Fruit fly (Drosophila melanogaster) whole organism, wandering third instar larva: ENCODE results near the gene ebd2.

Source experiments
- Abd-B ChIP-seq: fragments of >200 bp; optimal IDR thresholded peaks from 2 replicates; lab custom pipeline; 2017; ENCODE audit warnings: missing biosample characterization, missing genetic modification characterization
- CG32264 ChIP-seq: fragments of 200-800 bp; sonication (Bioruptor generic); optimal IDR thresholded peaks from 2 replicates; lab custom pipeline; 2016; ENCODE audit warnings: missing biosample characterization, missing genetic modification characterization
- CG9705 ChIP-seq: fragments of 200-800 bp; sonication (Bioruptor generic); optimal IDR thresholded peaks from 2 replicates; lab custom pipeline; 2018; ENCODE audit warnings: missing biosample characterization, mild to moderate bottlenecking, missing genetic modification characterization
- CrebA ChIP-seq: fragments of 200-800 bp; sonication (Bioruptor generic); optimal IDR thresholded peaks from 2 replicates; lab custom pipeline; 2016; ENCODE audit warnings: missing biosample characterization, mild to moderate bottlenecking, missing genetic modification characterization, borderline replicate concordance
- Dfd ChIP-seq: fragments of >200 bp; optimal IDR thresholded peaks from 2 replicates; lab custom pipeline; 2017; ENCODE audit warnings: missing biosample characterization, missing genetic modification characterization
- Dif ChIP-seq: fragments of 200-275, 200-300 bp; sonication (Bioruptor generic); optimal IDR thresholded peaks from 2 replicates; lab custom pipeline; 2018; ENCODE audit warnings: missing biosample characterization, missing genetic modification characterization; ENCODE audit not compliant: partially characterized antibody
- GATAd ChIP-seq: sonication (Bioruptor generic); optimal IDR thresholded peaks from 2 replicates; lab custom pipeline; 2016; ENCODE audit warnings: missing biosample characterization, missing genetic modification characterization
- HLH106 ChIP-seq: fragments of 200-800 bp; optimal IDR thresholded peaks from 3 replicates; lab custom pipeline; 2019; ENCODE audit warnings: missing biosample characterization, mild to moderate bottlenecking, missing genetic modification characterization, moderate library complexity
- Hnf4 ChIP-seq: fragments of 200-800 bp; sonication (Bioruptor generic); optimal IDR thresholded peaks from 2 replicates; lab custom pipeline; 2016; ENCODE audit warnings: missing biosample characterization, mild to moderate bottlenecking, missing genetic modification characterization
- Hr78 ChIP-seq: fragments of >200 bp; optimal IDR thresholded peaks from 2 replicates; lab custom pipeline; 2017; ENCODE audit warnings: missing biosample characterization, missing genetic modification characterization
- Hr83 ChIP-seq: fragments of 200-300 bp; sonication (Bioruptor generic); optimal IDR thresholded peaks from 2 replicates; lab custom pipeline; 2016; ENCODE audit warnings: missing biosample characterization, mild to moderate bottlenecking, missing genetic modification characterization, moderate library complexity; ENCODE audit not compliant: poor library complexity, severe bottlenecking
- Jra ChIP-seq: sonication (Bioruptor generic); optimal IDR thresholded peaks from 2 replicates; lab custom pipeline; 2016; ENCODE audit warnings: missing biosample characterization, missing genetic modification characterization
- Mio ChIP-seq: sonication (Bioruptor generic); optimal IDR thresholded peaks from 2 replicates; lab custom pipeline; 2016; ENCODE audit warnings: missing biosample characterization, missing genetic modification characterization
- Myc ChIP-seq: fragments of >200 bp; optimal IDR thresholded peaks from 2 replicates; lab custom pipeline; 2017
- N ChIP-seq: fragments of >200 bp; optimal IDR thresholded peaks from 2 replicates; lab custom pipeline; 2018; ENCODE audit warnings: missing biosample characterization, missing external identifiers, missing genetic modification characterization
- OdsH ChIP-seq: fragments of 200-800 bp; sonication (Bioruptor generic); optimal IDR thresholded peaks from 2 replicates; lab custom pipeline; 2016; ENCODE audit warnings: missing biosample characterization, mild to moderate bottlenecking, missing genetic modification characterization
- Rel ChIP-seq, 2 experiments: fragments of 200-800 bp; sonication (Bioruptor generic) in 1 of 2; optimal IDR thresholded peaks; 2 replicates in 1 of 2; 3 replicates in 1 of 2; lab custom pipeline; 2016 to 2019; ENCODE audit warnings: mild to moderate bottlenecking in 2 of 2, missing biosample characterization in 2 of 2, missing genetic modification characterization in 2 of 2, moderate library complexity in 1 of 2
- Sp1 ChIP-seq: fragments of 200-800 bp; sonication (Bioruptor generic); optimal IDR thresholded peaks from 3 replicates; lab custom pipeline; 2019; ENCODE audit warnings: missing biosample characterization, mild to moderate bottlenecking, missing genetic modification characterization, moderate library complexity
- Vsx2 ChIP-seq: fragments of 200-300, 225-300 bp; sonication (Bioruptor generic); optimal IDR thresholded peaks from 2 replicates; lab custom pipeline; 2018; ENCODE audit warnings: missing biosample characterization, missing genetic modification characterization; ENCODE audit not compliant: partially characterized antibody
- br ChIP-seq: fragments of 200-800 bp; sonication (Bioruptor generic); optimal IDR thresholded peaks from 2 replicates; lab custom pipeline; 2016; ENCODE audit warnings: missing biosample characterization, missing genetic modification characterization
- brk ChIP-seq: fragments of 200-800 bp; sonication (Bioruptor generic); optimal IDR thresholded peaks from 2 replicates; lab custom pipeline; 2016; ENCODE audit warnings: missing biosample characterization, mild to moderate bottlenecking, missing genetic modification characterization
- dl ChIP-seq, 2 experiments: fragments of 175-275, 200-275 bp in 1 of 2; fragments of 200-275 bp in 1 of 2; sonication (Bioruptor generic); optimal IDR thresholded peaks; lab custom pipeline; 2018; ENCODE audit warnings: mild to moderate bottlenecking in 2 of 2, missing biosample characterization in 2 of 2, missing genetic modification characterization in 2 of 2, moderate library complexity in 2 of 2; ENCODE audit not compliant: partially characterized antibody in 2 of 2, insufficient read depth in 1 of 2
- dmrt93B ChIP-seq: fragments of 200-800 bp; sonication (Bioruptor generic); optimal IDR thresholded peaks from 2 replicates; lab custom pipeline; 2018; ENCODE audit warnings: missing biosample characterization, mild to moderate bottlenecking, missing genetic modification characterization
- dsf ChIP-seq: sonication (Bioruptor generic); optimal IDR thresholded peaks from 2 replicates; lab custom pipeline; 2016; ENCODE audit warnings: missing biosample characterization, missing genetic modification characterization, borderline replicate concordance
- ey ChIP-seq: fragments of 200-800 bp; sonication (Bioruptor generic); optimal IDR thresholded peaks from 2 replicates; lab custom pipeline; 2016; ENCODE audit warnings: missing biosample characterization, missing genetic modification characterization
- foxo ChIP-seq, 2 experiments: fragments of 200-800 bp; sonication (Bioruptor generic); optimal IDR thresholded peaks; 2 replicates in 1 of 2; 3 replicates in 1 of 2; lab custom pipeline; 2016 to 2017; ENCODE audit warnings: missing biosample characterization in 2 of 2, missing genetic modification characterization in 2 of 2
- fru ChIP-seq: fragments of 200-800 bp; sonication (Bioruptor generic); optimal IDR thresholded peaks from 3 replicates; lab custom pipeline; 2016; ENCODE audit warnings: missing biosample characterization, mild to moderate bottlenecking, missing genetic modification characterization
- h ChIP-seq: fragments of 200-800 bp; sonication (Bioruptor generic); optimal IDR thresholded peaks from 3 replicates; lab custom pipeline; 2016; ENCODE audit warnings: missing biosample characterization, mild to moderate bottlenecking, missing genetic modification characterization
- jim ChIP-seq: fragments of 175-275, 200-325 bp; sonication (Bioruptor generic); optimal IDR thresholded peaks from 2 replicates; lab custom pipeline; 2016; ENCODE audit warnings: missing biosample characterization, mild to moderate bottlenecking, missing genetic modification characterization
- lola ChIP-seq: fragments of >200 bp; optimal IDR thresholded peaks from 2 replicates; lab custom pipeline; 2017; ENCODE audit warnings: missing biosample characterization, missing genetic modification characterization
- pan ChIP-seq: fragments of >200 bp; optimal IDR thresholded peaks from 2 replicates; lab custom pipeline; 2017
- psq ChIP-seq: fragments of 200-800 bp; sonication (Bioruptor generic); optimal IDR thresholded peaks from 3 replicates; lab custom pipeline; 2017; ENCODE audit warnings: missing biosample characterization, mild to moderate bottlenecking, missing genetic modification characterization, moderate library complexity
- rgr ChIP-seq: fragments of 200-800 bp; sonication (Bioruptor generic); optimal IDR thresholded peaks from 3 replicates; lab custom pipeline; 2016; ENCODE audit warnings: missing biosample characterization, mild to moderate bottlenecking, missing genetic modification characterization
- sage ChIP-seq: fragments of 200-800 bp; sonication (Bioruptor generic); optimal IDR thresholded peaks from 2 replicates; lab custom pipeline; 2016; ENCODE audit warnings: missing biosample characterization, mild to moderate bottlenecking, missing genetic modification characterization
- sv ChIP-seq: fragments of 200-800 bp; sonication (Bioruptor generic); optimal IDR thresholded peaks from 3 replicates; lab custom pipeline; 2016; ENCODE audit warnings: missing biosample characterization, missing genetic modification characterization
- tai ChIP-seq: sonication (Bioruptor generic); optimal IDR thresholded peaks from 2 replicates; lab custom pipeline; 2016; ENCODE audit warnings: missing biosample characterization, missing genetic modification characterization
- usp ChIP-seq: fragments of >200 bp; optimal IDR thresholded peaks from 2 replicates; lab custom pipeline; 2017; ENCODE audit warnings: missing biosample characterization, missing genetic modification characterization
- woc ChIP-seq: sonication (Bioruptor generic); optimal IDR thresholded peaks from 2 replicates; lab custom pipeline; 2016; ENCODE audit warnings: missing biosample characterization, mild to moderate bottlenecking, missing genetic modification characterization

Gene ebd2

dm6 chr3L:21304400-21304799, 44.7 kb downstream of the ebd2 start, which contains the start of the genes CG11309 and CG7632:
Gene CG11309 (minus strand): TSS chr3L:21304658.
Gene CG7632 (plus strand): TSS chr3L:21304697.
- TF ChIP-seq brk (GFP tag; lab: Kevin White, UChicago) (peak; percentile 99), Jra (GFP tag; lab: Kevin White, UChicago) (peak; percentile 98), fru (GFP tag; lab: Kevin White, UChicago) (peak; percentile 99), usp (GFP tag; lab: Kevin White, UChicago) (no peak), sv (GFP tag; lab: Kevin White, UChicago) (peak; percentile 98), Dif (GFP tag; lab: Kevin White, UChicago) (no peak), h (GFP tag; lab: Kevin White, UChicago) (peak; percentile 100), tai (GFP tag; lab: Kevin White, UChicago) (peak; percentile 98), OdsH (peak; percentile 100), sage (GFP tag; lab: Kevin White, UChicago) (peak; percentile 99), Abd-B (no peak), lola (GFP tag; lab: Kevin White, UChicago) (no peak), br (GFP tag; lab: Kevin White, UChicago) (peak; percentile 100), dsf (GFP tag; lab: Kevin White, UChicago) (peak; percentile 97), foxo (GFP tag; optimal IDR thresholded peaks at IDR 0.05; lab: Kevin White, UChicago) (peak; percentile 98 to 100), Hr78 (GFP tag; lab: Kevin White, UChicago) (no peak), psq (GFP tag; lab: Kevin White, UChicago) (peak; percentile 98), rgr (GFP tag; lab: Kevin White, UChicago) (peak; percentile 100), woc (peak; percentile 99), CG32264 (GFP tag; lab: Kevin White, UChicago) (peak; percentile 98), HLH106 (tag; lab: Kevin White, UChicago) (peak; percentile 100), Hnf4 (GFP tag; lab: Kevin White, UChicago) (peak; percentile 99), N (GFP tag; lab: Kevin White, UChicago) (no peak), GATAd (peak; percentile 97), Rel (GFP tag; optimal IDR thresholded peaks at IDR 0.05; lab: Kevin White, UChicago) (peak; percentile 99), Rel (tag; optimal IDR thresholded peaks at IDR 0.05; lab: Kevin White, UChicago) (peak; percentile 98), Myc (lab: Kevin White, UChicago) (peak; percentile 41), dl (GFP tag; optimal IDR thresholded peaks at IDR 0.05; lab: Kevin White, UChicago; ENCODE audit: insufficient read depth in 1 of 2, partially characterized antibody in 2 of 2) (no peak), CrebA (peak; percentile 97), CG9705 (peak; percentile 100), Vsx2 (GFP tag; lab: Kevin White, UChicago) (no peak), pan (lab: Kevin White, UChicago) (no peak), Sp1 (peak; percentile 100), ey (GFP tag; lab: Kevin White, UChicago) (peak; percentile 99), Mio (GFP tag; lab: Kevin White, UChicago) (peak; percentile 94), dmrt93B (GFP tag; lab: Kevin White, UChicago) (peak; percentile 98), jim (no peak), Hr83 (peak; percentile 98), Dfd (GFP tag; lab: Kevin White, UChicago) (peak; percentile 52)

- TF ChIP-seq Hnf4 (GFP tag; lab: Kevin White, UChicago) (peak; percentile 35), fru (GFP tag; lab: Kevin White, UChicago) (no peak), tai (GFP tag; lab: Kevin White, UChicago) (no peak), br (GFP tag; lab: Kevin White, UChicago) (no peak), N (GFP tag; lab: Kevin White, UChicago) (no peak), Myc (lab: Kevin White, UChicago) (no peak), CG32264 (GFP tag; lab: Kevin White, UChicago) (no peak), h (GFP tag; lab: Kevin White, UChicago) (no peak), Mio (GFP tag; lab: Kevin White, UChicago) (no peak), Dif (GFP tag; lab: Kevin White, UChicago) (peak; percentile 28), brk (GFP tag; lab: Kevin White, UChicago) (no peak), dmrt93B (GFP tag; lab: Kevin White, UChicago) (no peak), sage (GFP tag; lab: Kevin White, UChicago) (no peak)
Observed at dm6 chr3L:21303659-21304058, 45.4 kb downstream of the ebd2 start.
